Fruit fly (Drosophila melanogaster) whole organism: ENCODE measurements around the gene Syx5.

Source experiments
- EcR ChIP-seq, 2 experiments: fragments of >200 bp; optimal IDR thresholded peaks; 2 replicates each; lab custom pipeline; 2017; ENCODE audit warnings: missing biosample characterization in 2 of 2, missing genetic modification characterization in 2 of 2, missing genetic modification reagents in 2 of 2
- pan ChIP-seq: fragments of >200 bp; optimal IDR thresholded peaks from 2 replicates; lab custom pipeline; 2017
- usp ChIP-seq: fragments of >200 bp; optimal IDR thresholded peaks from 2 replicates; lab custom pipeline; 2017; ENCODE audit warnings: missing biosample characterization, missing genetic modification characterization, mixed read lengths

dm6 chr2L:16326892-16327291 lies 19.7 kb downstream of the Syx5 start, which contains the start of gene CG4278:
- TF ChIP-seq pan: no peak
- TF ChIP-seq EcR (GFP tag; optimal IDR thresholded peaks at IDR 0.05; lab: Kevin White, UChicago): no peak
- TF ChIP-seq usp (GFP tag; lab: Kevin White, UChicago): no peak
